Worm (Caenorhabditis elegans) whole organism, young adult: ENCODE measurements around the gene lin-22.

Experiments used
- B0336.3 ChIP-seq: fragments of 200-800 bp; sonication (Bioruptor generic); IDR thresholded peaks from 2 replicates; pipeline ENCODE4 v1.3.6; 2022; ENCODE audit warnings: missing genetic modification characterization, missing compliant biosample characterization
- C17E4.6 ChIP-seq: fragments of 200-800 bp; sonication (Bioruptor generic); IDR thresholded peaks from 2 replicates; pipeline ENCODE4 v1.3.6; 2022; ENCODE audit warnings: missing genetic modification reagents, missing genetic modification characterization, missing compliant biosample characterization
- D2030.7 ChIP-seq: fragments of 200-800 bp; sonication (Bioruptor generic); IDR thresholded peaks from 2 replicates; pipeline ENCODE4 v1.3.6; 2022; ENCODE audit warnings: missing genetic modification reagents, missing genetic modification characterization, missing compliant biosample characterization
- F23B12.7 ChIP-seq: sonication (generic microtip); optimal IDR thresholded peaks from 2 replicates; lab custom pipeline; 2017; ENCODE audit warnings: missing genetic modification characterization, mild to moderate bottlenecking, missing compliant biosample characterization, antibody characterized with exemption, moderate library complexity; ENCODE audit not compliant: insufficient read depth
- F37B4.10 ChIP-seq: fragments of 200-800 bp; sonication (Bioruptor generic); IDR thresholded peaks from 2 replicates; pipeline ENCODE4 v1.3.6; 2022; ENCODE audit warnings: missing genetic modification characterization, missing compliant biosample characterization
- F57A8.1 ChIP-seq: fragments of 200-800 bp; sonication (Bioruptor generic); optimal IDR thresholded peaks from 2 replicates; lab custom pipeline; 2018; ENCODE audit warnings: mild to moderate bottlenecking, missing genetic modification characterization, moderate library complexity, missing compliant biosample characterization
- K12H6.12 ChIP-seq: fragments of 200-800 bp; sonication (Bioruptor generic); optimal IDR thresholded peaks from 2 replicates; lab custom pipeline; 2018; ENCODE audit warnings: mild to moderate bottlenecking, missing genetic modification characterization, missing compliant biosample characterization
- T26A5.8 ChIP-seq: sonication (generic microtip); optimal IDR thresholded peaks from 2 replicates; lab custom pipeline; 2016; ENCODE audit warnings: missing genetic modification characterization, missing compliant biosample characterization
- Y53F4B.3 ChIP-seq: fragments of 200-800 bp; sonication (Bioruptor generic); IDR thresholded peaks from 2 replicates; pipeline ENCODE4 v1.3.6; 2022; ENCODE audit warnings: missing genetic modification reagents, missing genetic modification characterization, missing compliant biosample characterization
- ama-1 ChIP-seq, 3 experiments: fragments of 150-350 bp in 1 of 3; sonication (generic microtip) in 2 of 3; optimal IDR thresholded peaks; 2 replicates each; lab custom pipeline; 2014 to 2018; ENCODE audit warnings: missing biosample characterization in 2 of 3, missing genetic modification characterization in 2 of 3, missing genetic modification reagents in 2 of 3
- aptf-2 ChIP-seq: fragments of 200-800 bp; sonication (Bioruptor generic); conservative IDR thresholded peaks from 2 replicates; pipeline ENCODE4 v1.3.6; 2022; ENCODE audit warnings: missing genetic modification reagents, missing genetic modification characterization, missing compliant biosample characterization
- athp-1 ChIP-seq: sonication (generic microtip); optimal IDR thresholded peaks from 2 replicates; lab custom pipeline; 2017; ENCODE audit warnings: mild to moderate bottlenecking, missing genetic modification characterization, missing compliant biosample characterization
- attf-6 ChIP-seq: fragments of 200-800 bp; sonication (Bioruptor generic); IDR thresholded peaks from 2 replicates; pipeline ENCODE4 v1.3.6; 2022; ENCODE audit warnings: missing genetic modification reagents, missing genetic modification characterization, missing compliant biosample characterization
- cebp-1 ChIP-seq, 2 experiments: fragments of 200-800 bp in 1 of 2; sonication (Bioruptor generic) in 1 of 2; sonication (generic microtip) in 1 of 2; IDR thresholded peaks in 1 of 2; optimal IDR thresholded peaks in 1 of 2; 2 replicates each; pipeline versions ENCODE4 v1.3.6 to Lab custom; 2017 to 2022; ENCODE audit warnings: missing compliant biosample characterization in 2 of 2, missing genetic modification characterization in 2 of 2, mild to moderate bottlenecking in 1 of 2, missing genetic modification reagents in 1 of 2, moderate library complexity in 1 of 2
- cebp-2 ChIP-seq: fragments of 200-800 bp; sonication (Bioruptor generic); IDR thresholded peaks from 2 replicates; pipeline ENCODE4 v1.3.6; 2022; ENCODE audit warnings: missing genetic modification characterization, missing compliant biosample characterization
- ceh-40 ChIP-seq: fragments of 200-800 bp; sonication (Bioruptor generic); IDR thresholded peaks from 2 replicates; pipeline ENCODE4 v1.3.6; 2022; ENCODE audit warnings: missing genetic modification characterization, missing compliant biosample characterization
- ceh-91 ChIP-seq: fragments of 200-800 bp; sonication (Bioruptor generic); IDR thresholded peaks from 2 replicates; pipeline ENCODE4 v1.3.6; 2022; ENCODE audit warnings: missing genetic modification reagents, missing genetic modification characterization, missing compliant biosample characterization
- chd-7 ChIP-seq: sonication (generic microtip); optimal IDR thresholded peaks from 2 replicates; lab custom pipeline; 2016; ENCODE audit warnings: mild to moderate bottlenecking, missing genetic modification characterization, moderate library complexity, missing compliant biosample characterization
- egl-18 ChIP-seq: fragments of 200-800 bp; sonication (Bioruptor generic); IDR thresholded peaks from 2 replicates; pipeline ENCODE4 v1.3.6; 2022; ENCODE audit warnings: missing genetic modification reagents, missing genetic modification characterization, missing compliant biosample characterization
- ekl-4 ChIP-seq: fragments of 200-800 bp; sonication (Bioruptor generic); IDR thresholded peaks from 2 replicates; pipeline ENCODE4 v1.3.6; 2022; ENCODE audit warnings: missing genetic modification reagents, missing genetic modification characterization, missing compliant biosample characterization
- hlh-26 ChIP-seq: fragments of 200-800 bp; sonication (Bioruptor generic); conservative IDR thresholded peaks from 2 replicates; pipeline ENCODE4 v1.3.6; 2022; ENCODE audit warnings: missing genetic modification reagents, missing genetic modification characterization, missing compliant biosample characterization
- hmg-1.2 ChIP-seq: fragments of 200-800 bp; sonication (Bioruptor generic); IDR thresholded peaks from 2 replicates; pipeline ENCODE4 v1.3.6; 2022; ENCODE audit warnings: missing genetic modification reagents, missing genetic modification characterization, missing compliant biosample characterization
- hmg-20 ChIP-seq: fragments of 200-800 bp; sonication (Bioruptor generic); IDR thresholded peaks from 2 replicates; pipeline ENCODE4 v1.3.6; 2022; ENCODE audit warnings: missing genetic modification reagents, missing genetic modification characterization, missing compliant biosample characterization
- hsf-1 ChIP-seq: fragments of 200-800 bp; sonication (Bioruptor generic); IDR thresholded peaks from 2 replicates; pipeline ENCODE4 v1.3.6; 2022; ENCODE audit warnings: missing genetic modification reagents, missing genetic modification characterization, missing compliant biosample characterization
- let-607 ChIP-seq, 2 experiments: fragments of 200-800 bp in 1 of 2; sonication (Bioruptor generic) in 1 of 2; sonication (generic microtip) in 1 of 2; optimal IDR thresholded peaks; 2 replicates each; lab custom pipeline; 2016 to 2018; ENCODE audit warnings: mild to moderate bottlenecking in 2 of 2, missing compliant biosample characterization in 2 of 2, missing genetic modification characterization in 2 of 2, moderate library complexity in 2 of 2, missing genotype in 1 of 2
- lin-40 ChIP-seq: sonication (generic microtip); optimal IDR thresholded peaks from 2 replicates; lab custom pipeline; 2016; ENCODE audit warnings: missing genetic modification characterization, mild to moderate bottlenecking, missing compliant biosample characterization, missing genotype, missing genetic modification reagents
- lir-1 ChIP-seq: fragments of 200-800 bp; sonication (Bioruptor generic); conservative IDR thresholded peaks from 2 replicates; pipeline ENCODE4 v1.3.6; 2022; ENCODE audit warnings: missing genetic modification reagents, missing genetic modification characterization, missing compliant biosample characterization
- lsl-1 ChIP-seq: fragments of 200-800 bp; sonication (Bioruptor generic); optimal IDR thresholded peaks from 2 replicates; lab custom pipeline; 2018; ENCODE audit warnings: mild to moderate bottlenecking, missing genetic modification characterization, moderate library complexity, missing compliant biosample characterization
- madf-3 ChIP-seq: fragments of 200-800 bp; sonication (Bioruptor generic); IDR thresholded peaks from 2 replicates; pipeline ENCODE4 v1.3.6; 2022; ENCODE audit warnings: missing genetic modification reagents, missing genetic modification characterization, missing compliant biosample characterization
- madf-8 ChIP-seq: fragments of 200-800 bp; sonication (Bioruptor generic); conservative IDR thresholded peaks from 2 replicates; pipeline ENCODE4 v1.3.6; 2022; ENCODE audit warnings: missing genetic modification reagents, missing genetic modification characterization, missing compliant biosample characterization
- mel-28 ChIP-seq: sonication (generic microtip); optimal IDR thresholded peaks from 2 replicates; lab custom pipeline; 2016; ENCODE audit warnings: borderline replicate concordance, mild to moderate bottlenecking, missing genetic modification characterization, missing compliant biosample characterization
- nfya-1 ChIP-seq: sonication (generic microtip); optimal IDR thresholded peaks from 2 replicates; lab custom pipeline; 2017; ENCODE audit warnings: antibody characterized with exemption, missing compliant biosample characterization, missing genetic modification characterization, borderline replicate concordance; ENCODE audit not compliant: insufficient read depth
- nfya-2 ChIP-seq: fragments of 200-800 bp; sonication (Bioruptor generic); IDR thresholded peaks from 2 replicates; pipeline ENCODE4 v1.3.6; 2022; ENCODE audit warnings: missing genetic modification reagents, missing genetic modification characterization, missing compliant biosample characterization
- nfyb-1 ChIP-seq: fragments of 200-800 bp; sonication (Bioruptor generic); IDR thresholded peaks from 2 replicates; pipeline ENCODE4 v1.3.6; 2022; ENCODE audit warnings: missing genetic modification reagents, missing genetic modification characterization, missing compliant biosample characterization
- nhr-27 ChIP-seq: fragments of 200-800 bp; sonication (Bioruptor generic); optimal IDR thresholded peaks from 2 replicates; lab custom pipeline; 2018; ENCODE audit warnings: mild to moderate bottlenecking, missing genetic modification characterization, moderate library complexity, missing compliant biosample characterization
- pha-4 ChIP-seq: fragments of 150-350 bp; sonication (generic microtip); optimal IDR thresholded peaks from 2 replicates; lab custom pipeline; 2014; ENCODE audit warnings: missing biosample characterization, missing genetic modification reagents, missing genetic modification characterization
- rpc-1 ChIP-seq, 2 experiments: fragments of 150-350 bp in 1 of 2; sonication (generic microtip) in 1 of 2; optimal IDR thresholded peaks; 2 replicates each; lab custom pipeline; 2014 to 2018; ENCODE audit warnings: missing biosample characterization in 1 of 2, missing genetic modification characterization in 1 of 2, missing genetic modification reagents in 1 of 2, missing genotype in 1 of 2
- sea-2 ChIP-seq: fragments of 200-800 bp; sonication (Bioruptor generic); IDR thresholded peaks from 2 replicates; pipeline ENCODE4 v1.3.6; 2022; ENCODE audit warnings: missing genetic modification characterization, missing compliant biosample characterization
- snpc-1.3 ChIP-seq: sonication (generic microtip); optimal IDR thresholded peaks from 2 replicates; lab custom pipeline; 2017; ENCODE audit warnings: missing genetic modification characterization, mild to moderate bottlenecking, missing compliant biosample characterization, antibody characterized with exemption, moderate library complexity, missing genotype, missing genetic modification reagents; ENCODE audit not compliant: insufficient read depth
- snpc-4 ChIP-seq, 5 experiments: fragments of 150-350 bp in 1 of 5; sonication (generic microtip) in 4 of 5; optimal IDR thresholded peaks; 2 replicates each; lab custom pipeline; 2014 to 2018; ENCODE audit warnings: missing genetic modification characterization in 5 of 5, missing biosample characterization in 3 of 5, antibody characterized with exemption in 2 of 5, mild to moderate bottlenecking in 2 of 5, missing compliant biosample characterization in 2 of 5, missing genotype in 2 of 5, moderate library complexity in 2 of 5, missing genetic modification reagents in 1 of 5
- sptf-2 ChIP-seq: fragments of 200-800 bp; sonication (Bioruptor generic); optimal IDR thresholded peaks from 2 replicates; lab custom pipeline; 2018; ENCODE audit warnings: mild to moderate bottlenecking, missing genetic modification characterization, missing compliant biosample characterization
- tbp1 ChIP-seq: fragments of 200-800 bp; sonication (Bioruptor generic); optimal IDR thresholded peaks from 2 replicates; lab custom pipeline; 2018; ENCODE audit warnings: mild to moderate bottlenecking, missing genetic modification characterization, missing compliant biosample characterization
- unc-62 ChIP-seq: fragments of 150-350 bp; optimal IDR thresholded peaks from 2 replicates; lab custom pipeline; 2014; ENCODE audit warnings: missing biosample characterization, missing genetic modification reagents, missing genetic modification characterization
- zim-3 ChIP-seq: sonication (generic microtip); optimal IDR thresholded peaks from 2 replicates; lab custom pipeline; 2017; ENCODE audit warnings: mild to moderate bottlenecking, missing genetic modification characterization, moderate library complexity, missing compliant biosample characterization
- ztf-25 ChIP-seq: fragments of 200-800 bp; sonication (Bioruptor generic); IDR thresholded peaks from 2 replicates; pipeline ENCODE4 v1.3.6; 2022; ENCODE audit warnings: missing genetic modification reagents, missing genetic modification characterization, missing compliant biosample characterization
- ztf-6 ChIP-seq: fragments of 200-800 bp; sonication (Bioruptor generic); IDR thresholded peaks from 2 replicates; pipeline ENCODE4 v1.3.6; 2022; ENCODE audit warnings: missing genetic modification reagents, missing genetic modification characterization, missing compliant biosample characterization

lin-22 gene

DNA sequence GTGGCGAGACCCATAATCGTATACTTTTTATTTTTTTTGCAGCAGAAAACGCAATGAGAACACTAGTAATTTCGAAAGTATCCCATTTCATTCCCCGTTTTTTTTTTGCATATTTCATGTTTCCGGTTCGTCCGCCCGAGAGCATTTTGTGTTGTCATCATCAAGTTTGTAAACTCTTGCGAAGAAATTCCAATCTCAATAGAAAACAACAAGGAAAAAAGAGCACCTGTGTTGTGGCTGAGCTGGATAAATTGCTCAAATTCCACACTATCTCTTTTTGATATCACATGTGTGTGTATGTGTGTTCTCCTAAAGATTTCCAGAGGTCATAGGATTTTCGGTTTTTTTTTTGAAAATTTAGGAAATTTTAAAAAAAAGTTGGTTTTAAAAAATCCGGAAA lies 12.5 kb downstream of the lin-22 start (continued):
- TF ChIP-seq ceh-40 (GFP tag; lab: Robert Waterston, UW), result no peak
- TF ChIP-seq egl-18 (GFP tag; lab: Robert Waterston, UW), result no peak
- 0 out of 2 replicates have a peak, but pooled peaks have one; percentile 27 for TF ChIP-seq ztf-25 (GFP tag; lab: Robert Waterston, UW)
- TF ChIP-seq nfya-2 (GFP tag; lab: Robert Waterston, UW), result no peak
- TF ChIP-seq nfya-1 (tag; lab: Kevin White, UChicago), result no peak
- no peak for TF ChIP-seq C17E4.6 (GFP tag; lab: Robert Waterston, UW)
- no peak for TF ChIP-seq lsl-1 (GFP tag; lab: Kevin White, UChicago)
- no peak for TF ChIP-seq D2030.7 (GFP tag; lab: Robert Waterston, UW)
- no peak for TF ChIP-seq ceh-91 (GFP tag; lab: Robert Waterston, UW)
- TF ChIP-seq snpc-4 (GFP tag; optimal IDR thresholded peaks at IDR 0.05; lab: Kevin White, UChicago), result no peak
- no peak for TF ChIP-seq snpc-4 (tag; optimal IDR thresholded peaks at IDR 0.05; lab: Kevin White, UChicago)
- TF ChIP-seq ama-1 (optimal IDR thresholded peaks at IDR 0.05; lab: Kevin White, UChicago), result no peak
- TF ChIP-seq ama-1 (GFP tag; optimal IDR thresholded peaks at IDR 0.05; lab: Kevin White, UChicago), result no peak
- TF ChIP-seq athp-1 (tag; lab: Kevin White, UChicago), result no peak
- TF ChIP-seq ekl-4, result peak; percentile 54; the same call in 1 of the 2 replicates
- no peak for TF ChIP-seq sptf-2 (GFP tag; lab: Kevin White, UChicago)
- no peak for TF ChIP-seq rpc-1 (optimal IDR thresholded peaks at IDR 0.05; lab: Kevin White, UChicago)
- TF ChIP-seq rpc-1 (tag; optimal IDR thresholded peaks at IDR 0.05; lab: Kevin White, UChicago), result no peak
- no peak for TF ChIP-seq F23B12.7 (tag; lab: Kevin White, UChicago)
- no peak for TF ChIP-seq lin-40 (tag; lab: Kevin White, UChicago)
- no peak for TF ChIP-seq hmg-20 (GFP tag; lab: Robert Waterston, UW)
- no peak for TF ChIP-seq attf-6 (GFP tag; lab: Robert Waterston, UW)
- TF ChIP-seq B0336.3 (GFP tag; lab: Robert Waterston, UW), result peak; percentile 28; the same call in 1 of the 2 replicates
- TF ChIP-seq pha-4, result no peak
- no peak for TF ChIP-seq sea-2 (GFP tag; lab: Robert Waterston, UW)
- TF ChIP-seq nfyb-1 (GFP tag; lab: Robert Waterston, UW), result no peak; the same call in 1 of the 2 replicates
- TF ChIP-seq K12H6.12, result no peak
- no peak for TF ChIP-seq F37B4.10 (GFP tag; lab: Robert Waterston, UW)
- no peak for TF ChIP-seq snpc-1.3
- 0 out of 2 replicates have a peak, but pooled peaks have one; percentile 4 for TF ChIP-seq hmg-1.2 (GFP tag; lab: Robert Waterston, UW)
- TF ChIP-seq cebp-1 (GFP tag; IDR thresholded peaks at IDR 0.05; lab: Robert Waterston, UW), result no peak
- TF ChIP-seq cebp-1 (tag; optimal IDR thresholded peaks at IDR 0.05; lab: Kevin White, UChicago), result no peak
- no peak for TF ChIP-seq Y53F4B.3 (GFP tag; lab: Robert Waterston, UW)
- no peak for TF ChIP-seq madf-8 (GFP tag; lab: Robert Waterston, UW)
- no peak for TF ChIP-seq aptf-2 (GFP tag; lab: Robert Waterston, UW)
- TF ChIP-seq unc-62 (GFP tag; lab: Kevin White, UChicago), result no peak
- peak; percentile 24 for TF ChIP-seq T26A5.8 (tag; lab: Kevin White, UChicago)
- no peak for TF ChIP-seq cebp-2 (GFP tag; lab: Robert Waterston, UW)
- TF ChIP-seq hsf-1 (GFP tag; lab: Robert Waterston, UW), result peak; percentile 67
- TF ChIP-seq chd-7 (tag; lab: Kevin White, UChicago), result peak; percentile 79
- TF ChIP-seq F57A8.1 (GFP tag; lab: Kevin White, UChicago), result no peak
- no peak for TF ChIP-seq mel-28 (tag; lab: Kevin White, UChicago)
- TF ChIP-seq madf-3 (GFP tag; lab: Robert Waterston, UW), result 0 out of 2 replicates have a peak, but pooled peaks have one; percentile 42
- no peak for TF ChIP-seq tbp1
- TF ChIP-seq zim-3 (tag; lab: Kevin White, UChicago), result peak; percentile 63
- no peak for TF ChIP-seq lir-1 (GFP tag; lab: Robert Waterston, UW)
- no peak for TF ChIP-seq hlh-26 (GFP tag; lab: Robert Waterston, UW)
- TF ChIP-seq ztf-6 (GFP tag; lab: Robert Waterston, UW), result no peak
- no peak for TF ChIP-seq let-607 (tag; optimal IDR thresholded peaks at IDR 0.05; lab: Kevin White, UChicago)
- TF ChIP-seq nhr-27 (tag; lab: Kevin White, UChicago), result peak; percentile 38
